Worm (Caenorhabditis elegans): ENCODE measurements around the gene osm-6.

- TF ChIP-seq ref-1 (GFP tag; conservative IDR thresholded peaks at IDR 0.05) (no peak), flt-1 (GFP tag; IDR thresholded peaks at IDR 0.05) (no peak), klf-2 (GFP tag; conservative IDR thresholded peaks at IDR 0.05) (no peak), T22C8.4 (GFP tag; IDR thresholded peaks at IDR 0.05) (no peak)
Measured at ce11 chrV:11948581-11948980, 21.3 kb upstream of the osm-6 start.

Data from whole organism, midembryonic.